Fruit fly (Drosophila melanogaster) whole organism, embryonic: ENCODE measurements around the gene Ubc6.

Source experiments
- Atf-2 ChIP-seq: fragments of 200-800 bp; sonication (Bioruptor generic); optimal IDR thresholded peaks from 2 replicates; lab custom pipeline; 2016; ENCODE audit warnings: missing biosample characterization, missing genetic modification characterization
- Atf3 ChIP-seq: fragments of 200-800 bp; sonication (Bioruptor generic); optimal IDR thresholded peaks from 3 replicates; lab custom pipeline; 2016; ENCODE audit warnings: missing biosample characterization, missing genetic modification characterization
- Awh ChIP-seq: fragments of 200-800 bp; sonication (Bioruptor generic); IDR thresholded peaks from 2 replicates; pipeline ENCODE4, ENCODE4 v1.3.6; 2022; ENCODE audit warnings: missing biosample characterization, missing genetic modification characterization
- Blimp-1 ChIP-seq: fragments of 200-800 bp; sonication (Bioruptor generic); optimal IDR thresholded peaks from 3 replicates; lab custom pipeline; 2018; ENCODE audit warnings: missing biosample characterization, missing genetic modification characterization, mild to moderate bottlenecking, moderate library complexity, missing genetic modification reagents
- CG10431 ChIP-seq: fragments of 200-800 bp; sonication (Bioruptor generic); optimal IDR thresholded peaks from 3 replicates; lab custom pipeline; 2018; ENCODE audit warnings: missing biosample characterization, mild to moderate bottlenecking, missing genetic modification characterization
- CG10543 ChIP-seq: fragments of 200-800 bp; sonication (Bioruptor generic); optimal IDR thresholded peaks from 3 replicates; lab custom pipeline; 2017; ENCODE audit warnings: missing biosample characterization, mild to moderate bottlenecking, missing genetic modification characterization, moderate library complexity
- CG10979 ChIP-seq: fragments of 200-800 bp; sonication (Bioruptor generic); optimal IDR thresholded peaks from 2 replicates; lab custom pipeline; 2018; ENCODE audit warnings: missing biosample characterization, mild to moderate bottlenecking, missing genetic modification characterization, moderate library complexity
- CG11456 ChIP-seq: fragments of 200-800 bp; sonication (Bioruptor generic); IDR thresholded peaks from 3 replicates; pipeline ENCODE4 v1.3.6; 2022; ENCODE audit warnings: missing biosample characterization, missing genetic modification characterization
- CG12391 ChIP-seq: fragments of 200-800 bp; sonication (Bioruptor generic); optimal IDR thresholded peaks from 3 replicates; lab custom pipeline; 2018; ENCODE audit warnings: missing biosample characterization, mild to moderate bottlenecking, missing genetic modification characterization, moderate library complexity
- CG13424 ChIP-seq: fragments of 200-800 bp; sonication (Bioruptor generic); optimal IDR thresholded peaks from 2 replicates; lab custom pipeline; 2019; ENCODE audit warnings: missing biosample characterization, mild to moderate bottlenecking, missing genetic modification characterization, moderate library complexity
- CG13624 ChIP-seq: fragments of 200-800 bp; sonication (Bioruptor generic); optimal IDR thresholded peaks from 2 replicates; lab custom pipeline; 2016; ENCODE audit warnings: missing biosample characterization, missing genetic modification characterization
- CG14014 ChIP-seq: fragments of 200-800 bp; sonication (Bioruptor generic); IDR thresholded peaks from 2 replicates; pipeline ENCODE4 v1.3.6; 2022; ENCODE audit warnings: missing biosample characterization, missing genetic modification characterization
- CG15479 ChIP-seq: fragments of 200-800 bp; sonication (Bioruptor generic); optimal IDR thresholded peaks from 3 replicates; lab custom pipeline; 2019; ENCODE audit warnings: missing biosample characterization, mild to moderate bottlenecking, missing genetic modification characterization, moderate library complexity
- CG16779 ChIP-seq: fragments of 200-800 bp; sonication (Bioruptor generic); IDR thresholded peaks from 2 replicates; pipeline ENCODE4 v1.3.6; 2022; ENCODE audit warnings: missing biosample characterization, missing genetic modification characterization
- CG17568 ChIP-seq: fragments of 200-800 bp; sonication (Bioruptor generic); optimal IDR thresholded peaks from 2 replicates; lab custom pipeline; 2018; ENCODE audit warnings: missing biosample characterization, mild to moderate bottlenecking, missing genetic modification characterization, moderate library complexity
- CG18619 ChIP-seq: fragments of 200-800 bp; sonication (Bioruptor generic); optimal IDR thresholded peaks from 3 replicates; lab custom pipeline; 2017; ENCODE audit warnings: missing biosample characterization, mild to moderate bottlenecking, missing genetic modification characterization
- CG32532 ChIP-seq: fragments of 200-800 bp; sonication (Bioruptor generic); IDR thresholded peaks from 2 replicates; pipeline ENCODE4 v1.3.6; 2022; ENCODE audit warnings: missing biosample characterization, missing genetic modification characterization
- CG32772 ChIP-seq: fragments of 200-800 bp; sonication (Bioruptor generic); IDR thresholded peaks from 2 replicates; pipeline ENCODE4 v1.3.6; 2022; ENCODE audit warnings: missing biosample characterization, missing genetic modification characterization
- CG6175 ChIP-seq: fragments of 200-800 bp; sonication (Bioruptor generic); IDR thresholded peaks from 3 replicates; pipeline ENCODE4 v1.3.6; 2022; ENCODE audit warnings: missing biosample characterization, missing genetic modification characterization
- CG6683 ChIP-seq: fragments of 200-800 bp; sonication (Bioruptor generic); optimal IDR thresholded peaks from 2 replicates; lab custom pipeline; 2017; ENCODE audit warnings: missing biosample characterization, mild to moderate bottlenecking, missing genetic modification characterization, missing genetic modification reagents
- CG8765 ChIP-seq: fragments of 200-800 bp; sonication (Bioruptor generic); IDR thresholded peaks from 2 replicates; pipeline ENCODE4 v1.3.6; 2022; ENCODE audit warnings: missing biosample characterization, missing genetic modification characterization
- Doc2 ChIP-seq: fragments of 200-800 bp; sonication (Bioruptor generic); IDR thresholded peaks from 2 replicates; pipeline ENCODE4 v1.3.6; 2022; ENCODE audit warnings: missing biosample characterization, missing genetic modification characterization
- E2f1 ChIP-seq: fragments of 200-800 bp; sonication (Bioruptor generic); IDR thresholded peaks from 2 replicates; pipeline ENCODE4 v1.3.6; 2022; ENCODE audit warnings: missing biosample characterization, missing genetic modification characterization
- H15 ChIP-seq: fragments of 200-800 bp; sonication (Bioruptor generic); IDR thresholded peaks from 3 replicates; pipeline ENCODE4 v1.3.6; 2022; ENCODE audit warnings: missing biosample characterization, missing genetic modification characterization
- HHEX ChIP-seq: fragments of 200-800 bp; sonication (Bioruptor generic); optimal IDR thresholded peaks from 3 replicates; lab custom pipeline; 2017; ENCODE audit warnings: missing biosample characterization, mild to moderate bottlenecking, missing genetic modification characterization, missing genetic modification reagents
- HmgZ ChIP-seq: fragments of 200-800 bp; sonication (Bioruptor generic); optimal IDR thresholded peaks from 2 replicates; lab custom pipeline; 2018; ENCODE audit warnings: missing biosample characterization, mild to moderate bottlenecking, missing genetic modification characterization
- Lpt ChIP-seq: fragments of >200 bp; optimal IDR thresholded peaks from 2 replicates; lab custom pipeline; 2018; ENCODE audit warnings: missing biosample characterization, missing genetic modification characterization
- MESR4 ChIP-seq: fragments of 200-800 bp; sonication (Bioruptor generic); optimal IDR thresholded peaks from 2 replicates; lab custom pipeline; 2018; ENCODE audit warnings: missing biosample characterization, mild to moderate bottlenecking, missing genetic modification characterization, moderate library complexity
- Mad ChIP-seq: fragments of 200-800 bp; sonication (Bioruptor generic); optimal IDR thresholded peaks from 2 replicates; lab custom pipeline; 2016; ENCODE audit warnings: missing biosample characterization, missing genetic modification characterization
- Max ChIP-seq: fragments of 200-800 bp; sonication (Bioruptor generic); optimal IDR thresholded peaks from 2 replicates; lab custom pipeline; 2016; ENCODE audit warnings: missing biosample characterization, mild to moderate bottlenecking, missing genetic modification characterization
- Nf-YC ChIP-seq: fragments of 200-800 bp; optimal IDR thresholded peaks from 3 replicates; lab custom pipeline; 2019; ENCODE audit warnings: missing biosample characterization, mild to moderate bottlenecking, missing genetic modification characterization, moderate library complexity
- Scr ChIP-seq: fragments of 200-800 bp; sonication (Bioruptor generic); IDR thresholded peaks from 2 replicates; pipeline ENCODE4 v1.3.6; 2022; ENCODE audit warnings: missing biosample characterization, missing genetic modification characterization; ENCODE audit not compliant: partially characterized antibody
- al ChIP-seq: fragments of 200-800 bp; sonication (Bioruptor generic); IDR thresholded peaks from 2 replicates; pipeline ENCODE4 v1.3.6; 2022; ENCODE audit warnings: missing biosample characterization, missing genetic modification characterization
- amos ChIP-seq: fragments of 200-800 bp; sonication (Bioruptor generic); IDR thresholded peaks from 2 replicates; pipeline ENCODE4 v1.3.6; 2022; ENCODE audit warnings: missing biosample characterization, missing genetic modification characterization; ENCODE audit not compliant: partially characterized antibody
- br ChIP-seq: fragments of >200 bp; optimal IDR thresholded peaks from 2 replicates; lab custom pipeline; 2017
- chn ChIP-seq: fragments of 200-800 bp; sonication (Bioruptor generic); optimal IDR thresholded peaks from 2 replicates; lab custom pipeline; 2016; ENCODE audit warnings: missing biosample characterization, missing genetic modification characterization
- croc ChIP-seq: fragments of 200-800 bp; sonication (Bioruptor generic); conservative IDR thresholded peaks from 3 replicates; pipeline ENCODE4 v1.3.6; 2022; ENCODE audit warnings: missing biosample characterization, missing genetic modification characterization
- dm ChIP-seq: fragments of 200-800 bp; sonication (Bioruptor generic); optimal IDR thresholded peaks from 3 replicates; lab custom pipeline; 2016; ENCODE audit warnings: missing biosample characterization, missing genetic modification characterization
- fd64A ChIP-seq: fragments of 200-800 bp; sonication (Bioruptor generic); optimal IDR thresholded peaks from 3 replicates; lab custom pipeline; 2018; ENCODE audit warnings: missing biosample characterization, mild to moderate bottlenecking, missing genetic modification characterization
- grau ChIP-seq: fragments of 200-800 bp; optimal IDR thresholded peaks from 3 replicates; lab custom pipeline; 2019; ENCODE audit warnings: missing biosample characterization, mild to moderate bottlenecking, missing genetic modification characterization, moderate library complexity
- gsb ChIP-seq: fragments of 200-800 bp; sonication (Bioruptor generic); IDR thresholded peaks from 2 replicates; pipeline ENCODE4 v1.3.6; 2022; ENCODE audit warnings: missing biosample characterization, missing genetic modification characterization
- inv ChIP-seq: fragments of 200-800 bp; sonication (Bioruptor generic); IDR thresholded peaks from 2 replicates; pipeline ENCODE4 v1.3.6; 2022; ENCODE audit warnings: missing biosample characterization, missing genetic modification characterization; ENCODE audit not compliant: partially characterized antibody
- nau ChIP-seq: fragments of 200-800 bp; sonication (Bioruptor generic); optimal IDR thresholded peaks from 3 replicates; lab custom pipeline; 2017; ENCODE audit warnings: missing biosample characterization, mild to moderate bottlenecking, missing genetic modification characterization, missing genetic modification reagents
- pho ChIP-seq: fragments of 200-800 bp; sonication (Bioruptor generic); optimal IDR thresholded peaks from 2 replicates; lab custom pipeline; 2016; ENCODE audit warnings: missing biosample characterization, missing genetic modification characterization
- pnt ChIP-seq: fragments of 200-800 bp; sonication (Bioruptor generic); optimal IDR thresholded peaks from 3 replicates; lab custom pipeline; 2016; ENCODE audit warnings: missing biosample characterization, missing genetic modification characterization
- psq ChIP-seq: fragments of 200-800 bp; sonication (Bioruptor generic); optimal IDR thresholded peaks from 2 replicates; lab custom pipeline; 2017; ENCODE audit warnings: missing biosample characterization, missing genetic modification characterization
- row ChIP-seq: fragments of 200-800 bp; sonication (Bioruptor generic); IDR thresholded peaks from 3 replicates; pipeline ENCODE4 v1.3.6; 2022; ENCODE audit warnings: missing biosample characterization, missing genetic modification characterization
- vvl ChIP-seq: fragments of 200-800 bp; sonication (Bioruptor generic); IDR thresholded peaks from 2 replicates; pipeline ENCODE4 v1.3.6; 2022; ENCODE audit warnings: missing biosample characterization, missing genetic modification characterization
- wor ChIP-seq: fragments of 200-800 bp; sonication (Bioruptor generic); IDR thresholded peaks from 2 replicates; pipeline ENCODE4 v1.3.6; 2022; ENCODE audit warnings: missing biosample characterization, missing genetic modification characterization
- zf30C ChIP-seq: fragments of 200-800 bp; sonication (Bioruptor generic); optimal IDR thresholded peaks from 3 replicates; lab custom pipeline; 2018; ENCODE audit warnings: missing biosample characterization, mild to moderate bottlenecking, missing genetic modification characterization

Gene Ubc6

dm6 chr3R:4989150-4990017, 36.9 kb upstream of the Ubc6 start (continued):
- TF ChIP-seq CG15479 (no peak), CG16779 (GFP tag; lab: Robert Waterston, UW) (no peak), H15 (0 out of 3 replicates have a peak, but pooled peaks have one; percentile 18), row (GFP tag; lab: Robert Waterston, UW) (peak; percentile 57), Max (GFP tag; lab: Kevin White, UChicago) (peak; percentile 2), Scr (GFP tag; lab: Robert Waterston, UW) (no peak), Atf-2 (GFP tag; lab: Kevin White, UChicago) (peak; percentile 61), CG8765 (GFP tag; lab: Robert Waterston, UW) (no peak), CG32772 (GFP tag; lab: Robert Waterston, UW) (no peak), CG10431 (no peak), amos (no peak), chn (GFP tag; lab: Kevin White, UChicago) (peak; percentile 58), HHEX (GFP tag; lab: Kevin White, UChicago) (no peak), CG6175 (GFP tag; lab: Robert Waterston, UW) (no peak), CG11456 (GFP tag; lab: Robert Waterston, UW) (no peak), HmgZ (no peak), CG14014 (GFP tag; lab: Robert Waterston, UW) (no peak), CG13424 (tag; lab: Kevin White, UChicago) (peak; percentile 38), pnt (GFP tag; lab: Kevin White, UChicago) (peak; percentile 64), pho (peak; percentile 40), gsb (GFP tag; lab: Robert Waterston, UW) (no peak), al (GFP tag; lab: Robert Waterston, UW) (no peak), nau (GFP tag; lab: Kevin White, UChicago) (no peak), psq (GFP tag; lab: Kevin White, UChicago) (no peak), vvl (GFP tag; lab: Robert Waterston, UW) (no peak), grau (tag; lab: Kevin White, UChicago) (peak; percentile 52), br (no peak), fd64A (GFP tag; lab: Kevin White, UChicago) (no peak), dm (GFP tag; lab: Kevin White, UChicago) (peak; percentile 26), Lpt (GFP tag; lab: Kevin White, UChicago) (no peak), CG12391 (tag; lab: Kevin White, UChicago) (peak; percentile 77), inv (no peak), CG18619 (GFP tag; lab: Kevin White, UChicago) (peak; percentile 35), CG17568 (no peak), CG13624 (GFP tag; lab: Kevin White, UChicago) (peak; percentile 19), Atf3 (GFP tag; lab: Kevin White, UChicago) (peak; percentile 24), MESR4 (GFP tag; lab: Kevin White, UChicago) (no peak), croc (GFP tag; lab: Robert Waterston, UW) (peak; percentile 29; the same call in 1 of the 3 replicates), Doc2 (GFP tag; lab: Robert Waterston, UW) (no peak), CG6683 (GFP tag; lab: Kevin White, UChicago) (no peak), Nf-YC (no peak), wor (GFP tag; lab: Robert Waterston, UW) (no peak), E2f1 (no peak), zf30C (GFP tag; lab: Kevin White, UChicago) (peak; percentile 88), CG10543 (GFP tag; lab: Kevin White, UChicago) (peak; percentile 13), Mad (GFP tag; lab: Kevin White, UChicago) (no peak), CG10979 (tag; lab: Kevin White, UChicago) (peak; percentile 85), Awh (peak; percentile 30; the same call in 1 of the 2 replicates), CG32532 (GFP tag; lab: Robert Waterston, UW) (no peak), Blimp-1 (peak; percentile 47)
